Fruit fly (Drosophila melanogaster): ENCODE measurements around the gene Ada2b.

The Ada2b gene

dm6 chr3R:8190866-8191265 lies 49.4 kb downstream of the Ada2b start (continued):
- TF ChIP-seq CG11723 (GFP tag; optimal IDR thresholded peaks at IDR 0.05) (no peak), chm (GFP tag; IDR thresholded peaks at IDR 0.05) (peak; percentile 60; the same call in 1 of the 2 replicates), CG8478 (optimal IDR thresholded peaks at IDR 0.05) (peak; percentile 97), rib (GFP tag; IDR thresholded peaks at IDR 0.05) (peak; percentile 64; the same call in 1 of the 2 replicates), CG12071 (GFP tag; optimal IDR thresholded peaks at IDR 0.05) (no peak), CG9215 (GFP tag; IDR thresholded peaks at IDR 0.05) (no peak), Dll (GFP tag; IDR thresholded peaks at IDR 0.05; ENCODE audit: partially characterized antibody) (no peak), mam (GFP tag; optimal IDR thresholded peaks at IDR 0.05) (no peak), nom (GFP tag; optimal IDR thresholded peaks at IDR 0.05) (no peak), Dip2 (GFP tag; IDR thresholded peaks at IDR 0.05) (no peak), CG32767 (GFP tag; IDR thresholded peaks at IDR 0.05) (no peak), CG15011 (GFP tag; optimal IDR thresholded peaks at IDR 0.05) (no peak), CG17802 (tag; optimal IDR thresholded peaks at IDR 0.05) (no peak), Deaf1 (tag; optimal IDR thresholded peaks at IDR 0.05) (peak; percentile 55), esg (GFP tag; conservative IDR thresholded peaks at IDR 0.05) (no peak), CG4730 (GFP tag; IDR thresholded peaks at IDR 0.05) (no peak), CG10543 (GFP tag; optimal IDR thresholded peaks at IDR 0.05) (no peak), Mes4 (GFP tag; optimal IDR thresholded peaks at IDR 0.05) (no peak), tap (tag; optimal IDR thresholded peaks at IDR 0.05) (no peak), CG10274 (GFP tag; optimal IDR thresholded peaks at IDR 0.05) (no peak), CG31441 (GFP tag; IDR thresholded peaks at IDR 0.05) (no peak), ems (GFP tag; optimal IDR thresholded peaks at IDR 0.05) (no peak), insv (GFP tag; optimal IDR thresholded peaks at IDR 0.05) (no peak), Ets65A (GFP tag) (peak; percentile 38), Bteb2 (GFP tag; optimal IDR thresholded peaks at IDR 0.05) (no peak), grau (tag; optimal IDR thresholded peaks at IDR 0.05) (no peak), sima (GFP tag; optimal IDR thresholded peaks at IDR 0.05) (no peak), Fer3 (tag; optimal IDR thresholded peaks at IDR 0.05) (no peak), kah (GFP tag; optimal IDR thresholded peaks at IDR 0.05) (no peak), CG17385 (GFP tag; optimal IDR thresholded peaks at IDR 0.05) (no peak), CG31224 (GFP tag; IDR thresholded peaks at IDR 0.05) (no peak), scrt (GFP tag; optimal IDR thresholded peaks at IDR 0.05) (no peak), NFAT (GFP tag; IDR thresholded peaks at IDR 0.05) (peak; percentile 14; the same call in 1 of the 2 replicates), tx (GFP tag; optimal IDR thresholded peaks at IDR 0.05) (no peak), Asciz (GFP tag; optimal IDR thresholded peaks at IDR 0.05) (no peak), fd64A (GFP tag; optimal IDR thresholded peaks at IDR 0.05) (no peak), CG6254 (GFP tag; optimal IDR thresholded peaks at IDR 0.05) (no peak), CG17359 (tag; optimal IDR thresholded peaks at IDR 0.05) (no peak), CkIIα-i1 (GFP tag; IDR thresholded peaks at IDR 0.05) (no peak), CG6175 (GFP tag; IDR thresholded peaks at IDR 0.05) (no peak), tgo (GFP tag; IDR thresholded peaks at IDR 0.05) (no peak), CG12659 (GFP tag; optimal IDR thresholded peaks at IDR 0.05) (no peak), lov (optimal IDR thresholded peaks at IDR 0.05) (no peak), lov (GFP tag; IDR thresholded peaks at IDR 0.05) (no peak), CG8388 (GFP tag; optimal IDR thresholded peaks at IDR 0.05) (no peak), tll (GFP tag; optimal IDR thresholded peaks at IDR 0.05) (peak; percentile 43 to 52), CG15514 (GFP tag; optimal IDR thresholded peaks at IDR 0.05) (no peak), nmo (GFP tag; optimal IDR thresholded peaks at IDR 0.05) (peak; percentile 51), CG3407 (GFP tag; optimal IDR thresholded peaks at IDR 0.05) (no peak), HmgD (GFP tag; optimal IDR thresholded peaks at IDR 0.05) (peak; percentile 90), CG5180 (GFP tag; optimal IDR thresholded peaks at IDR 0.05) (no peak), Lpt (GFP tag; optimal IDR thresholded peaks at IDR 0.05) (no peak)

Data from whole organism, embryonic.